Worm (Caenorhabditis elegans): ENCODE measurements around the gene F57C7.4.
A peak's percentile ranks its signal among the peaks of the same experiment; 100 is the strongest.

F57C7.4 gene

ce11 chrX:10589465-10589864 lies at the start of gene F57C7.4:
F57C7.4 (minus strand) TSS chrX:10589565.
- no peak for TF ChIP-seq lin-13 (GFP tag; optimal IDR thresholded peaks at IDR 0.05)
- TF ChIP-seq nhr-71 (tag; optimal IDR thresholded peaks at IDR 0.05), result no peak
- TF ChIP-seq unc-62 (GFP tag; optimal IDR thresholded peaks at IDR 0.05), result no peak
- TF ChIP-seq fkh-8 (tag; optimal IDR thresholded peaks at IDR 0.05), result peak; percentile 72

ce11 chrX:10637048-10637928 lies 47.9 kb upstream of the F57C7.4 start:
- TF ChIP-seq hpl-2 (GFP tag; optimal IDR thresholded peaks at IDR 0.05) (no peak), lin-14 (GFP tag; optimal IDR thresholded peaks at IDR 0.05) (peak; percentile 98), xbp-1 (tag; optimal IDR thresholded peaks at IDR 0.05) (peak; percentile 78), sptf-1 (tag; optimal IDR thresholded peaks at IDR 0.05) (no peak), dpl-1 (GFP tag; optimal IDR thresholded peaks at IDR 0.05) (peak; percentile 13 to 46 (median 28)), ztf-4 (tag; optimal IDR thresholded peaks at IDR 0.05) (peak; percentile 75), unc-62 (GFP tag; optimal IDR thresholded peaks at IDR 0.05) (no peak), mdl-1 (tag; optimal IDR thresholded peaks at IDR 0.05) (peak in 1 of 2 experiments; percentile 84), blmp-1 (tag; optimal IDR thresholded peaks at IDR 0.05) (peak; percentile 94), nhr-11 (tag; optimal IDR thresholded peaks at IDR 0.05) (no peak), aly-2 (tag; optimal IDR thresholded peaks at IDR 0.05) (no peak), pag-3 (tag; optimal IDR thresholded peaks at IDR 0.05; ENCODE audit: borderline replicate concordance, insufficient read depth) (peak; percentile 45), Y116A8C.19 (tag; optimal IDR thresholded peaks at IDR 0.05; ENCODE audit: borderline replicate concordance) (no peak), lir-3 (tag; optimal IDR thresholded peaks at IDR 0.05; ENCODE audit: poor library complexity) (no peak), efl-1 (optimal IDR thresholded peaks at IDR 0.05) (peak; percentile 36 to 59), efl-1 (GFP tag; optimal IDR thresholded peaks at IDR 0.05 in 1 of 2) (peak in 1 of 2 experiments; percentile 81), ceh-82 (tag; optimal IDR thresholded peaks at IDR 0.05) (peak; percentile 20 to 88 (median 58)), snu-23 (GFP tag; optimal IDR thresholded peaks at IDR 0.05) (peak; percentile 86), nhr-84 (tag; optimal IDR thresholded peaks at IDR 0.05) (no peak), C04F5.9 (tag; optimal IDR thresholded peaks at IDR 0.05) (no peak), nhr-28 (tag; optimal IDR thresholded peaks at IDR 0.05) (no peak), rnt-1 (tag; optimal IDR thresholded peaks at IDR 0.05) (peak; percentile 72), aha-1 (tag; optimal IDR thresholded peaks at IDR 0.05) (no peak), vab-15 (tag; optimal IDR thresholded peaks at IDR 0.05) (peak; percentile 9), nhr-237 (tag; optimal IDR thresholded peaks at IDR 0.05) (no peak), ceh-88 (GFP tag; IDR thresholded peaks at IDR 0.05) (no peak; the same call in 1 of the 2 replicates), nhr-71 (tag; optimal IDR thresholded peaks at IDR 0.05) (peak; percentile 89), unc-86 (tag; optimal IDR thresholded peaks at IDR 0.05) (peak; percentile 72), hlh-4 (tag; optimal IDR thresholded peaks at IDR 0.05) (no peak), mef-2 (tag; optimal IDR thresholded peaks at IDR 0.05) (no peak), ztf-11 (tag; optimal IDR thresholded peaks at IDR 0.05) (peak in 1 of 2 experiments; percentile 41), sox-4 (tag; optimal IDR thresholded peaks at IDR 0.05) (peak; percentile 11), ama-1 (optimal IDR thresholded peaks at IDR 0.05) (no peak), irx-1 (tag; optimal IDR thresholded peaks at IDR 0.05) (peak; percentile 78), egl-27 (tag; optimal IDR thresholded peaks at IDR 0.05) (peak; percentile 53 to 62), lin-13 (GFP tag; optimal IDR thresholded peaks at IDR 0.05) (peak; percentile 14), unc-130 (tag; optimal IDR thresholded peaks at IDR 0.05) (peak; percentile 35), swsn-7 (tag; optimal IDR thresholded peaks at IDR 0.05) (peak; percentile 78), ceh-8 (GFP tag; optimal IDR thresholded peaks at IDR 0.05) (peak; percentile 78), hlh-17 (GFP tag; optimal IDR thresholded peaks at IDR 0.05; ENCODE audit: borderline replicate concordance) (no peak), unc-30 (tag; optimal IDR thresholded peaks at IDR 0.05) (no peak), elt-2 (tag; optimal IDR thresholded peaks at IDR 0.05) (peak; percentile 63), alr-1 (tag; optimal IDR thresholded peaks at IDR 0.05; ENCODE audit: borderline replicate concordance) (no peak), nhr-20 (tag; optimal IDR thresholded peaks at IDR 0.05) (peak; percentile 90), fkh-10 (GFP tag; optimal IDR thresholded peaks at IDR 0.05) (peak; percentile 86), tlp-1 (tag; optimal IDR thresholded peaks at IDR 0.05) (no peak), fkh-4 (tag; optimal IDR thresholded peaks at IDR 0.05; ENCODE audit: borderline replicate concordance) (peak; percentile 29)
